Worm (Caenorhabditis elegans) whole organism, young adult: ENCODE data around the gene apn-1.

Experiments
- B0035.1 ChIP-seq: sonication (generic microtip); optimal IDR thresholded peaks from 2 replicates; lab custom pipeline; 2016; ENCODE audit warnings: missing genetic modification characterization, mild to moderate bottlenecking, missing compliant biosample characterization, missing genotype, missing genetic modification reagents
- C06A6.2 ChIP-seq: fragments of 200-800 bp; sonication (Bioruptor generic); conservative IDR thresholded peaks from 2 replicates; pipeline ENCODE4 v1.3.6; 2022; ENCODE audit warnings: missing genetic modification characterization, missing compliant biosample characterization
- D2030.7 ChIP-seq: fragments of 200-800 bp; sonication (Bioruptor generic); IDR thresholded peaks from 2 replicates; pipeline ENCODE4 v1.3.6; 2022; ENCODE audit warnings: missing genetic modification reagents, missing genetic modification characterization, missing compliant biosample characterization
- F33H1.4 ChIP-seq: fragments of 200-800 bp; sonication (Bioruptor generic); IDR thresholded peaks from 2 replicates; pipeline ENCODE4 v1.3.6; 2022; ENCODE audit warnings: missing genetic modification reagents, missing genetic modification characterization, missing compliant biosample characterization
- F55B11.4 ChIP-seq: sonication (generic microtip); optimal IDR thresholded peaks from 2 replicates; lab custom pipeline; 2016; ENCODE audit warnings: missing compliant biosample characterization, missing genetic modification characterization, borderline replicate concordance; ENCODE audit not compliant: insufficient read depth
- K11D2.4 ChIP-seq: fragments of 200-800 bp; sonication (Bioruptor generic); IDR thresholded peaks from 2 replicates; pipeline ENCODE4 v1.3.6; 2022; ENCODE audit warnings: missing genetic modification reagents, missing genetic modification characterization, missing compliant biosample characterization
- T26A5.8 ChIP-seq: sonication (generic microtip); optimal IDR thresholded peaks from 2 replicates; lab custom pipeline; 2016; ENCODE audit warnings: missing genetic modification characterization, missing compliant biosample characterization
- Y53F4B.3 ChIP-seq: fragments of 200-800 bp; sonication (Bioruptor generic); IDR thresholded peaks from 2 replicates; pipeline ENCODE4 v1.3.6; 2022; ENCODE audit warnings: missing genetic modification reagents, missing genetic modification characterization, missing compliant biosample characterization
- Y67H2A.10 ChIP-seq: fragments of 200-800 bp; sonication (Bioruptor generic); conservative IDR thresholded peaks from 2 replicates; pipeline ENCODE4 v1.3.6; 2022; ENCODE audit warnings: missing genetic modification reagents, missing genetic modification characterization, missing compliant biosample characterization
- ZK185.1 ChIP-seq: sonication (generic microtip); optimal IDR thresholded peaks from 2 replicates; lab custom pipeline; 2016; ENCODE audit warnings: mild to moderate bottlenecking, missing genetic modification characterization, missing compliant biosample characterization; ENCODE audit not compliant: poor library complexity, severe bottlenecking
- akir-1 ChIP-seq: fragments of 200-800 bp; sonication (Bioruptor generic); optimal IDR thresholded peaks from 2 replicates; lab custom pipeline; 2018; ENCODE audit warnings: mild to moderate bottlenecking, missing genetic modification characterization, moderate library complexity, missing compliant biosample characterization
- aptf-2 ChIP-seq: fragments of 200-800 bp; sonication (Bioruptor generic); conservative IDR thresholded peaks from 2 replicates; pipeline ENCODE4 v1.3.6; 2022; ENCODE audit warnings: missing genetic modification reagents, missing genetic modification characterization, missing compliant biosample characterization
- aptf-3 ChIP-seq: fragments of 200-800 bp; sonication (Bioruptor generic); IDR thresholded peaks from 2 replicates; pipeline ENCODE4 v1.3.6; 2022; ENCODE audit warnings: missing genetic modification characterization, missing compliant biosample characterization
- attf-6 ChIP-seq: fragments of 200-800 bp; sonication (Bioruptor generic); IDR thresholded peaks from 2 replicates; pipeline ENCODE4 v1.3.6; 2022; ENCODE audit warnings: missing genetic modification reagents, missing genetic modification characterization, missing compliant biosample characterization
- cebp-1 ChIP-seq, 2 experiments: fragments of 200-800 bp in 1 of 2; sonication (Bioruptor generic) in 1 of 2; sonication (generic microtip) in 1 of 2; IDR thresholded peaks in 1 of 2; optimal IDR thresholded peaks in 1 of 2; 2 replicates each; pipeline versions ENCODE4 v1.3.6 to Lab custom; 2017 to 2022; ENCODE audit warnings: missing compliant biosample characterization in 2 of 2, missing genetic modification characterization in 2 of 2, mild to moderate bottlenecking in 1 of 2, missing genetic modification reagents in 1 of 2, moderate library complexity in 1 of 2
- ceh-100 ChIP-seq: fragments of 200-800 bp; sonication (Bioruptor generic); IDR thresholded peaks from 2 replicates; pipeline ENCODE4 v1.3.6; 2022; ENCODE audit warnings: missing genetic modification reagents, missing genetic modification characterization, missing compliant biosample characterization
- ceh-40 ChIP-seq: fragments of 200-800 bp; sonication (Bioruptor generic); IDR thresholded peaks from 2 replicates; pipeline ENCODE4 v1.3.6; 2022; ENCODE audit warnings: missing genetic modification characterization, missing compliant biosample characterization
- chd-7 ChIP-seq: sonication (generic microtip); optimal IDR thresholded peaks from 2 replicates; lab custom pipeline; 2016; ENCODE audit warnings: mild to moderate bottlenecking, missing genetic modification characterization, moderate library complexity, missing compliant biosample characterization
- die-1 ChIP-seq: sonication (generic microtip); optimal IDR thresholded peaks from 2 replicates; lab custom pipeline; 2016; ENCODE audit warnings: missing genotype, mild to moderate bottlenecking, missing genetic modification characterization, missing compliant biosample characterization
- dpl-1 ChIP-seq: fragments of 150-350 bp; optimal IDR thresholded peaks from 2 replicates; lab custom pipeline; 2014; ENCODE audit warnings: missing biosample characterization, missing genetic modification reagents, missing genetic modification characterization
- egl-18 ChIP-seq: fragments of 200-800 bp; sonication (Bioruptor generic); IDR thresholded peaks from 2 replicates; pipeline ENCODE4 v1.3.6; 2022; ENCODE audit warnings: missing genetic modification reagents, missing genetic modification characterization, missing compliant biosample characterization
- egl-44 ChIP-seq: fragments of 200-800 bp; sonication (Bioruptor generic); IDR thresholded peaks from 2 replicates; pipeline ENCODE4 v1.3.6; 2022; ENCODE audit warnings: missing genetic modification reagents, missing genetic modification characterization, missing compliant biosample characterization
- him-1 ChIP-seq: sonication (generic microtip); optimal IDR thresholded peaks from 2 replicates; lab custom pipeline; 2016; ENCODE audit warnings: missing genotype, missing genetic modification reagents, missing genetic modification characterization, missing compliant biosample characterization
- hlh-12 ChIP-seq: sonication (generic microtip); optimal IDR thresholded peaks from 2 replicates; lab custom pipeline; 2016; ENCODE audit warnings: missing genetic modification characterization, missing compliant biosample characterization
- hlh-26 ChIP-seq: fragments of 200-800 bp; sonication (Bioruptor generic); conservative IDR thresholded peaks from 2 replicates; pipeline ENCODE4 v1.3.6; 2022; ENCODE audit warnings: missing genetic modification reagents, missing genetic modification characterization, missing compliant biosample characterization
- hmg-20 ChIP-seq: fragments of 200-800 bp; sonication (Bioruptor generic); IDR thresholded peaks from 2 replicates; pipeline ENCODE4 v1.3.6; 2022; ENCODE audit warnings: missing genetic modification reagents, missing genetic modification characterization, missing compliant biosample characterization
- lag-1 ChIP-seq: fragments of 200-800 bp; sonication (Bioruptor generic); IDR thresholded peaks from 2 replicates; pipeline ENCODE4 v1.3.6; 2022; ENCODE audit warnings: missing genetic modification reagents, missing genetic modification characterization, missing compliant biosample characterization
- lin-35 ChIP-seq, 3 experiments: fragments of 150-350 bp in 2 of 3; sonication (generic microtip) in 1 of 3; optimal IDR thresholded peaks; 2 replicates each; lab custom pipeline; 2014 to 2018; ENCODE audit warnings: missing biosample characterization in 3 of 3, missing genetic modification characterization in 3 of 3, missing genetic modification reagents in 3 of 3
- madf-10 ChIP-seq: sonication (generic microtip); optimal IDR thresholded peaks from 2 replicates; lab custom pipeline; 2016; ENCODE audit warnings: mild to moderate bottlenecking, missing genetic modification characterization, missing compliant biosample characterization
- madf-3 ChIP-seq: fragments of 200-800 bp; sonication (Bioruptor generic); IDR thresholded peaks from 2 replicates; pipeline ENCODE4 v1.3.6; 2022; ENCODE audit warnings: missing genetic modification reagents, missing genetic modification characterization, missing compliant biosample characterization
- mxl-1 ChIP-seq: sonication (generic microtip); optimal IDR thresholded peaks from 2 replicates; lab custom pipeline; 2016; ENCODE audit warnings: missing genetic modification characterization, missing compliant biosample characterization
- nfya-1 ChIP-seq: sonication (generic microtip); optimal IDR thresholded peaks from 2 replicates; lab custom pipeline; 2017; ENCODE audit warnings: antibody characterized with exemption, missing compliant biosample characterization, missing genetic modification characterization, borderline replicate concordance; ENCODE audit not compliant: insufficient read depth
- nhr-27 ChIP-seq: fragments of 200-800 bp; sonication (Bioruptor generic); optimal IDR thresholded peaks from 2 replicates; lab custom pipeline; 2018; ENCODE audit warnings: mild to moderate bottlenecking, missing genetic modification characterization, moderate library complexity, missing compliant biosample characterization
- nhr-80 ChIP-seq: sonication (generic microtip); optimal IDR thresholded peaks from 2 replicates; lab custom pipeline; 2016; ENCODE audit warnings: missing genetic modification characterization, missing compliant biosample characterization
- pha-4 ChIP-seq: fragments of 150-350 bp; sonication (generic microtip); optimal IDR thresholded peaks from 2 replicates; lab custom pipeline; 2014; ENCODE audit warnings: missing biosample characterization, missing genetic modification reagents, missing genetic modification characterization
- rec-8 ChIP-seq, 2 experiments: sonication (generic microtip); optimal IDR thresholded peaks; 2 replicates each; lab custom pipeline; 2016; ENCODE audit warnings: mild to moderate bottlenecking in 2 of 2, missing genetic modification characterization in 2 of 2, missing genetic modification reagents in 2 of 2, missing genotype in 2 of 2, missing biosample characterization in 1 of 2, missing compliant biosample characterization in 1 of 2, moderate library complexity in 1 of 2
- rpc-1 ChIP-seq, 2 experiments: fragments of 150-350 bp in 1 of 2; sonication (generic microtip) in 1 of 2; optimal IDR thresholded peaks; 2 replicates each; lab custom pipeline; 2014 to 2018; ENCODE audit warnings: missing biosample characterization in 1 of 2, missing genetic modification characterization in 1 of 2, missing genetic modification reagents in 1 of 2, missing genotype in 1 of 2
- sdz-38 ChIP-seq: sonication (generic microtip); optimal IDR thresholded peaks from 2 replicates; lab custom pipeline; 2016; ENCODE audit warnings: missing genotype, missing genetic modification characterization, missing compliant biosample characterization
- sea-2 ChIP-seq: fragments of 200-800 bp; sonication (Bioruptor generic); IDR thresholded peaks from 2 replicates; pipeline ENCODE4 v1.3.6; 2022; ENCODE audit warnings: missing genetic modification characterization, missing compliant biosample characterization
- snpc-1.3 ChIP-seq: sonication (generic microtip); optimal IDR thresholded peaks from 2 replicates; lab custom pipeline; 2017; ENCODE audit warnings: missing genetic modification characterization, mild to moderate bottlenecking, missing compliant biosample characterization, antibody characterized with exemption, moderate library complexity, missing genotype, missing genetic modification reagents; ENCODE audit not compliant: insufficient read depth
- sptf-2 ChIP-seq: fragments of 200-800 bp; sonication (Bioruptor generic); optimal IDR thresholded peaks from 2 replicates; lab custom pipeline; 2018; ENCODE audit warnings: mild to moderate bottlenecking, missing genetic modification characterization, missing compliant biosample characterization
- tlf-1 ChIP-seq: fragments of 200-800 bp; sonication (Bioruptor generic); optimal IDR thresholded peaks from 2 replicates; lab custom pipeline; 2018; ENCODE audit warnings: mild to moderate bottlenecking, missing genetic modification characterization, missing compliant biosample characterization
- xnd-1 ChIP-seq: sonication (generic microtip); optimal IDR thresholded peaks from 2 replicates; lab custom pipeline; 2016; ENCODE audit warnings: missing genotype, missing genetic modification reagents, missing genetic modification characterization, missing compliant biosample characterization
- zim-3 ChIP-seq: sonication (generic microtip); optimal IDR thresholded peaks from 2 replicates; lab custom pipeline; 2017; ENCODE audit warnings: mild to moderate bottlenecking, missing genetic modification characterization, moderate library complexity, missing compliant biosample characterization
- ztf-25 ChIP-seq: fragments of 200-800 bp; sonication (Bioruptor generic); IDR thresholded peaks from 2 replicates; pipeline ENCODE4 v1.3.6; 2022; ENCODE audit warnings: missing genetic modification reagents, missing genetic modification characterization, missing compliant biosample characterization
- ztf-26 ChIP-seq: sonication (generic microtip); optimal IDR thresholded peaks from 2 replicates; lab custom pipeline; 2017; ENCODE audit warnings: missing genetic modification characterization, missing compliant biosample characterization
- ztf-3 ChIP-seq: fragments of 200-800 bp; sonication (Bioruptor generic); optimal IDR thresholded peaks from 2 replicates; lab custom pipeline; 2018; ENCODE audit warnings: mild to moderate bottlenecking, missing genetic modification characterization, missing compliant biosample characterization
- ztf-6 ChIP-seq: fragments of 200-800 bp; sonication (Bioruptor generic); IDR thresholded peaks from 2 replicates; pipeline ENCODE4 v1.3.6; 2022; ENCODE audit warnings: missing genetic modification reagents, missing genetic modification characterization, missing compliant biosample characterization

The apn-1 gene

DNA sequence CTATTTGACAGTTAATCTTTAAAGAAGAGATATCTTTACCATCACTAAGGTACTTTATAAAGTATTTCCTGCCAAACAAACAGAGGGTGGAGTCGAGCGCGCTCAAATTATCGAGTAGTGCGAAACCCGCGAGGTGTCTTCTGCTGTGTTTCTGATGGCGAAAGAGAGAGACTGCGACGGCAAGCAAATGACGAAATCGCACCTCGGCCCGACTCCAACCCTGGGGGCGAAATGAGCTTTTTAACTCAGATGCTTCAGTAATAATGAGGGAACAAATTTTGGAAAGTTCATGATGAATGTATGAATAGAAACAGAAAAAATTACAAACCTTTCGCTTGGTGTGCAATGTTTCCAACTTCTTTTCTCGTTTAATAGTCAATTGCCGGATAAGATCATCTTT lies 44.2 kb downstream of the apn-1 start (continued):
- TF ChIP-seq ztf-26 (tag; lab: Kevin White, UChicago) (no peak), cebp-1 (GFP tag; IDR thresholded peaks at IDR 0.05; lab: Robert Waterston, UW) (peak; percentile 54; the same call in 1 of the 2 replicates), cebp-1 (tag; optimal IDR thresholded peaks at IDR 0.05; lab: Kevin White, UChicago) (peak; percentile 93), B0035.1 (tag; lab: Kevin White, UChicago) (no peak), akir-1 (no peak), sptf-2 (GFP tag; lab: Kevin White, UChicago) (no peak), madf-10 (peak; percentile 4), zim-3 (tag; lab: Kevin White, UChicago) (no peak), hmg-20 (GFP tag; lab: Robert Waterston, UW) (no peak), nhr-80 (tag; lab: Kevin White, UChicago) (peak; percentile 30), C06A6.2 (GFP tag; lab: Robert Waterston, UW) (no peak), Y53F4B.3 (no peak), pha-4 (tag; lab: Kevin White, UChicago) (peak; percentile 10), Y67H2A.10 (no peak), dpl-1 (GFP tag; lab: Kevin White, UChicago) (no peak), egl-18 (GFP tag; lab: Robert Waterston, UW) (no peak), K11D2.4 (GFP tag; lab: Robert Waterston, UW) (no peak), ceh-100 (peak; percentile 37; the same call in 1 of the 2 replicates), F33H1.4 (peak; percentile 39; the same call in 1 of the 2 replicates), T26A5.8 (tag; lab: Kevin White, UChicago) (no peak), mxl-1 (no peak), ztf-3 (no peak), nfya-1 (tag; lab: Kevin White, UChicago) (no peak), aptf-3 (GFP tag; lab: Robert Waterston, UW) (no peak), rpc-1 (optimal IDR thresholded peaks at IDR 0.05; lab: Kevin White, UChicago) (no peak), rpc-1 (tag; optimal IDR thresholded peaks at IDR 0.05; lab: Kevin White, UChicago) (peak; percentile 7), xnd-1 (tag; lab: Kevin White, UChicago) (peak; percentile 8), tlf-1 (no peak), sea-2 (GFP tag; lab: Robert Waterston, UW) (no peak), die-1 (no peak), aptf-2 (GFP tag; lab: Robert Waterston, UW) (no peak), ztf-6 (GFP tag; lab: Robert Waterston, UW) (no peak), chd-7 (tag; lab: Kevin White, UChicago) (peak; percentile 26), snpc-1.3 (tag; lab: Kevin White, UChicago) (peak; percentile 81), lin-35 (GFP tag; optimal IDR thresholded peaks at IDR 0.05; lab: Kevin White, UChicago) (no peak), ceh-40 (GFP tag; lab: Robert Waterston, UW) (no peak), F55B11.4 (tag; lab: Kevin White, UChicago) (no peak), hlh-26 (GFP tag; lab: Robert Waterston, UW) (no peak), D2030.7 (GFP tag; lab: Robert Waterston, UW) (peak; percentile 74), rec-8 (tag; optimal IDR thresholded peaks at IDR 0.05; lab: Kevin White, UChicago) (no peak), madf-3 (GFP tag; lab: Robert Waterston, UW) (no peak), attf-6 (GFP tag; lab: Robert Waterston, UW) (peak; percentile 55; the same call in 1 of the 2 replicates), him-1 (peak; percentile 89), sdz-38 (tag; lab: Kevin White, UChicago) (no peak), ztf-25 (GFP tag; lab: Robert Waterston, UW) (no peak), hlh-12 (no peak), nhr-27 (tag; lab: Kevin White, UChicago) (no peak), lag-1 (GFP tag; lab: Robert Waterston, UW) (no peak), egl-44 (GFP tag; lab: Robert Waterston, UW) (0 out of 2 replicates have a peak, but pooled peaks have one; percentile 35), ZK185.1 (tag; lab: Kevin White, UChicago) (peak; percentile 45)
